Fruit fly (Drosophila melanogaster): ENCODE measurements around the gene Crk.
A peak's percentile ranks its signal among the peaks of the same experiment; 100 is the strongest.

The Crk gene

dm6 chr4:175245-175644, 34.8 kb upstream of the Crk start, which contains the start of gene CG33978:
Gene CG33978, minus strand, starts transcription at chr4:175639.
- no peak for TF ChIP-seq CG4282 (GFP tag; optimal IDR thresholded peaks at IDR 0.05)
- TF ChIP-seq ato (GFP tag; IDR thresholded peaks at IDR 0.05; ENCODE audit: partially characterized antibody): no peak
- peak in 1 of 2 experiments; percentile 30 for TF ChIP-seq eve (GFP tag; optimal IDR thresholded peaks at IDR 0.05)
- TF ChIP-seq CG6654 (GFP tag; optimal IDR thresholded peaks at IDR 0.05): no peak
- TF ChIP-seq dimm (GFP tag; IDR thresholded peaks at IDR 0.05): no peak
- TF ChIP-seq onecut (GFP tag; IDR thresholded peaks at IDR 0.05): peak; percentile 78
- no peak for TF ChIP-seq Bdp1 (GFP tag; optimal IDR thresholded peaks at IDR 0.05)
- TF ChIP-seq jumu (GFP tag; optimal IDR thresholded peaks at IDR 0.05): no peak
- no peak for TF ChIP-seq CG5180 (GFP tag; optimal IDR thresholded peaks at IDR 0.05)
- no peak for TF ChIP-seq CG11504 (tag; optimal IDR thresholded peaks at IDR 0.05)
- no peak for TF ChIP-seq Deaf1 (tag; optimal IDR thresholded peaks at IDR 0.05)
- no peak for TF ChIP-seq gfzf (GFP tag; optimal IDR thresholded peaks at IDR 0.05)
- no peak for TF ChIP-seq Myb (GFP tag; optimal IDR thresholded peaks at IDR 0.05)
- no peak for TF ChIP-seq caup (GFP tag; optimal IDR thresholded peaks at IDR 0.05; ENCODE audit: severe bottlenecking)
- TF ChIP-seq cg (GFP tag; optimal IDR thresholded peaks at IDR 0.05): no peak
- no peak for TF ChIP-seq emc (GFP tag; optimal IDR thresholded peaks at IDR 0.05)
- no peak for TF ChIP-seq ewg (GFP tag; optimal IDR thresholded peaks at IDR 0.05)
- TF ChIP-seq ci (GFP tag; IDR thresholded peaks at IDR 0.05): no peak
- no peak for TF ChIP-seq Dek (tag; optimal IDR thresholded peaks at IDR 0.05)
- TF ChIP-seq CG11247 (GFP tag; IDR thresholded peaks at IDR 0.05): no peak
- no peak for TF ChIP-seq CG6254 (GFP tag; optimal IDR thresholded peaks at IDR 0.05)
- TF ChIP-seq ham (GFP tag; IDR thresholded peaks at IDR 0.05): no peak
- TF ChIP-seq CG13894 (tag; optimal IDR thresholded peaks at IDR 0.05): peak; percentile 58
- no peak for TF ChIP-seq HmgZ (tag; optimal IDR thresholded peaks at IDR 0.05)
- no peak for TF ChIP-seq CG12942 (GFP tag; optimal IDR thresholded peaks at IDR 0.05)
- peak; percentile 26 for TF ChIP-seq CG12769 (tag; optimal IDR thresholded peaks at IDR 0.05)
- no peak for TF ChIP-seq CG18599 (GFP tag; optimal IDR thresholded peaks at IDR 0.05)

DNA sequence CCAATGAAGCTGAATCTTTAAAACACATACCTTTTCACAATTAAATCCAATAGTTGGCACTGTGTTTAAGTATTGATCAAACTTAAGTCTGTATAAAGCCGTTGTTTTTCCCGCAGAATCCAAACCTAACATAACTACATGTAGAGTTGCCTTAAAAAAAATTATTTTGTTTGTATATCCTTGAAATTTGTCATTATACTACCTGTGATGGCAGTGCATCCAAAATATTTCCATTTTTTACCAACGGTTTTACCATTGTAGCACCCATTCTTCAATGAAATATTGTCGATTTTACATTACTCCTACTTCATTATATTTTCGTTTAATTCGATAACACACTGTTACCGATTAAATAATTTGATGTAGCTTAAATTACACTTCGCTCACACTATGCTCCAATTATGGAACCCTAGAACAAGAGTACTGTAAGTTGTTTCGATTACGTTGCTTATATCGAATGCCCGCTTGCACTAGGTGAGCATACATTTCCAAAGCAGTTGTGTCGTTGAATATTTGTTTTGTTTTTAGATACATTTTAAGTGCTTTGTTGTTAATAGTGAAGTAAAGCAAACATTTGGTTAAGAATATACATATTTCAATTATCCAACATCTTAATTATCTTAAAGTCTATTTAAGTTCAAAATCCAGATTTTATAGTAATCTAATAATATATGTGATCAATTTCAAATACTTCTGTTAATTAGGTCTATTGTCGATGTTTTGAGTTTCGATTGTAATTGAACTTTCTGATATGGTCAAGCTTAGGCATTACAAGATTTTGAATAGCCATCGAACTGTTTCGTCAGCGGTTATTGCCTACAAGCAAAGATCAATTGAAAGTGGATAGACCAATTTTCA, 30.7 kb upstream of the Crk start, which contains the start of gene Arl4:
Gene Arl4, minus strand, starts transcription at position 328 of the 858 bp plus-strand sequence.
- no peak for TF ChIP-seq Side (GFP tag; optimal IDR thresholded peaks at IDR 0.05)
- no peak for TF ChIP-seq Trl (optimal IDR thresholded peaks at IDR 0.05)
- TF ChIP-seq Trl (GFP tag; optimal IDR thresholded peaks at IDR 0.05): no peak
- TF ChIP-seq tgo (GFP tag; IDR thresholded peaks at IDR 0.05): no peak
- no peak for TF ChIP-seq Aef1 (GFP tag; IDR thresholded peaks at IDR 0.05)
- TF ChIP-seq Meics (GFP tag; optimal IDR thresholded peaks at IDR 0.05): no peak
- TF ChIP-seq CG11560 (tag; IDR thresholded peaks at IDR 0.05): no peak
- no peak for TF ChIP-seq Deaf1 (tag; optimal IDR thresholded peaks at IDR 0.05)
- TF ChIP-seq CG4328 (GFP tag; optimal IDR thresholded peaks at IDR 0.05): no peak
- no peak for TF ChIP-seq CG15601 (tag; optimal IDR thresholded peaks at IDR 0.05)
- no peak for TF ChIP-seq dati (GFP tag; IDR thresholded peaks at IDR 0.05)
- no peak for TF ChIP-seq CG6175 (GFP tag; IDR thresholded peaks at IDR 0.05)
- peak; percentile 16 for TF ChIP-seq ind (GFP tag; optimal IDR thresholded peaks at IDR 0.05)
- TF ChIP-seq CG17186 (GFP tag; optimal IDR thresholded peaks at IDR 0.05): peak; percentile 13
- TF ChIP-seq CG14710 (tag; optimal IDR thresholded peaks at IDR 0.05): peak; percentile 56
- TF ChIP-seq Myb (GFP tag; optimal IDR thresholded peaks at IDR 0.05): peak; percentile 41
- TF ChIP-seq CG30431 (GFP tag; optimal IDR thresholded peaks at IDR 0.05): no peak
- TF ChIP-seq Opbp (GFP tag; IDR thresholded peaks at IDR 0.05; ENCODE audit: partially characterized antibody): no peak
- TF ChIP-seq Hr39 (optimal IDR thresholded peaks at IDR 0.05): no peak
- TF ChIP-seq HLH3B (GFP tag; IDR thresholded peaks at IDR 0.05): 0 out of 2 replicates have a peak, but pooled peaks have one; percentile 12
- TF ChIP-seq nom (GFP tag; optimal IDR thresholded peaks at IDR 0.05): peak; percentile 20
- peak; percentile 94 for TF ChIP-seq Ets65A (GFP tag)
- TF ChIP-seq Fer2 (tag; optimal IDR thresholded peaks at IDR 0.05): peak; percentile 8
- TF ChIP-seq D (optimal IDR thresholded peaks at IDR 0.05): no peak
- TF ChIP-seq D (GFP tag; optimal IDR thresholded peaks at IDR 0.05): no peak
- no peak for TF ChIP-seq B-H1 (GFP tag; IDR thresholded peaks at IDR 0.05)

All from whole organism, embryonic.